Fruit fly (Drosophila melanogaster) whole organism, adult: ENCODE data around the gene MTA1-like.

ENCODE experiments used
- CG1620 ChIP-seq: fragments of 200-800 bp; sonication (Bioruptor generic); optimal IDR thresholded peaks from 2 replicates; lab custom pipeline; 2016; ENCODE audit warnings: missing biosample characterization, missing genetic modification characterization
- CG7045 ChIP-seq: fragments of 200-800 bp; sonication (Bioruptor generic); optimal IDR thresholded peaks from 2 replicates; lab custom pipeline; 2017; ENCODE audit warnings: missing biosample characterization, mild to moderate bottlenecking, missing genetic modification characterization
- CG7101 ChIP-seq: fragments of 200-800 bp; sonication (Bioruptor generic); optimal IDR thresholded peaks from 2 replicates; lab custom pipeline; 2018; ENCODE audit warnings: missing biosample characterization, mild to moderate bottlenecking, missing genetic modification characterization, moderate library complexity
- Clk ChIP-seq: fragments of 200-800 bp; sonication (Bioruptor generic); optimal IDR thresholded peaks from 2 replicates; lab custom pipeline; 2017; ENCODE audit warnings: missing biosample characterization, missing genetic modification characterization
- cic ChIP-seq: fragments of 200-800 bp; sonication (Bioruptor generic); optimal IDR thresholded peaks from 2 replicates; lab custom pipeline; 2017; ENCODE audit warnings: missing biosample characterization, mild to moderate bottlenecking, missing genetic modification characterization, moderate library complexity
- cnc ChIP-seq, 2 experiments: fragments of >200 bp; optimal IDR thresholded peaks; 2 replicates each; lab custom pipeline; 2017
- kay ChIP-seq: fragments of 200-800 bp; sonication (Bioruptor generic); peaks from one replicate; lab custom pipeline; 2016; ENCODE audit warnings: missing biosample characterization, missing genetic modification characterization, borderline replicate concordance
- ovo ChIP-seq: fragments of 200-800 bp; sonication (Bioruptor generic); optimal IDR thresholded peaks from 2 replicates; lab custom pipeline; 2016; ENCODE audit warnings: missing biosample characterization, missing genetic modification characterization
- tj ChIP-seq: fragments of 200-800 bp; sonication (Bioruptor generic); optimal IDR thresholded peaks from 3 replicates; lab custom pipeline; 2017; ENCODE audit warnings: missing biosample characterization, mild to moderate bottlenecking, missing genetic modification characterization, moderate library complexity

DNA sequence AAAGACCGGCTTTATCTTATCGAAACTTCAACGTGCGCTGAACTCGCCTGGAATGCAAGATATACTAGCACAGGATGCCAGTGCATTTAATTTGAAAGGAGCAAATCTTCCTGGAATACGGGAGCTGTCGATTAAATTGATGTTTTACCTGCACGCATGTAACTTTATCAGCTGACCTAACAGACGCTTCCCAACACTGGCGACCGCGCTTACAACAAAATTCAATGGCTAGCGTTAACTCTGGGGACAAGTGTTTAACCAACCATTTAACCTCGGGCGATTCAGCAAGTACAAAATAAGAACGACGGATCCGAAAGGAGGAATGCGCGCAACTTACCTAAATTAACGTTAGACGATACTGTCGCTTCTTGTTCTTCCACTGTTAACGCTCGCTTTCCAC lies 36.8 kb downstream of the MTA1-like start:
- no peak for TF ChIP-seq ovo (GFP tag; lab: Kevin White, UChicago)
- TF ChIP-seq Clk (GFP tag; lab: Kevin White, UChicago): no peak
- TF ChIP-seq kay (GFP tag; lab: Kevin White, UChicago): no peak
- no peak for TF ChIP-seq tj (GFP tag; lab: Kevin White, UChicago)
- TF ChIP-seq CG7101 (tag; lab: Kevin White, UChicago): no peak
- TF ChIP-seq CG1620 (GFP tag; lab: Kevin White, UChicago): no peak
- TF ChIP-seq cic (GFP tag; lab: Kevin White, UChicago): no peak
- no peak for TF ChIP-seq CG7045 (GFP tag; lab: Kevin White, UChicago)
- no peak for TF ChIP-seq cnc (optimal IDR thresholded peaks at IDR 0.05; lab: Kevin White, UChicago)
